Fruit fly (Drosophila melanogaster) whole organism, embryonic: ENCODE measurements around the gene CG33514.

Source experiments
- Aef1 ChIP-seq: fragments of 200-800 bp; sonication (Bioruptor generic); IDR thresholded peaks from 3 replicates; pipeline ENCODE4 v1.3.6; 2022; ENCODE audit warnings: missing biosample characterization, missing genetic modification characterization
- Atf-2 ChIP-seq: fragments of 200-800 bp; sonication (Bioruptor generic); optimal IDR thresholded peaks from 2 replicates; lab custom pipeline; 2016; ENCODE audit warnings: missing biosample characterization, missing genetic modification characterization
- Awh ChIP-seq: fragments of 200-800 bp; sonication (Bioruptor generic); IDR thresholded peaks from 2 replicates; pipeline ENCODE4, ENCODE4 v1.3.6; 2022; ENCODE audit warnings: missing biosample characterization, missing genetic modification characterization
- Bteb2 ChIP-seq: fragments of 200-800 bp; sonication (Bioruptor generic); optimal IDR thresholded peaks from 2 replicates; lab custom pipeline; 2016; ENCODE audit warnings: missing biosample characterization, missing genetic modification characterization
- CG11093 ChIP-seq: fragments of 200-800 bp; sonication (Bioruptor generic); IDR thresholded peaks from 3 replicates; pipeline ENCODE4 v1.3.6; 2022; ENCODE audit warnings: missing biosample characterization, missing genetic modification characterization
- CG11504 ChIP-seq: fragments of 200-800 bp; sonication (Bioruptor generic); optimal IDR thresholded peaks from 3 replicates; lab custom pipeline; 2019; ENCODE audit warnings: missing biosample characterization, mild to moderate bottlenecking, missing genetic modification characterization, moderate library complexity
- CG12155 ChIP-seq: fragments of 200-800 bp; sonication (Bioruptor generic); optimal IDR thresholded peaks from 3 replicates; lab custom pipeline; 2016; ENCODE audit warnings: missing biosample characterization, missing genetic modification characterization
- CG12769 ChIP-seq: fragments of 200-800 bp; sonication (Bioruptor generic); optimal IDR thresholded peaks from 2 replicates; lab custom pipeline; 2019; ENCODE audit warnings: missing biosample characterization, mild to moderate bottlenecking, missing genetic modification characterization, moderate library complexity
- CG13775 ChIP-seq: fragments of 200-800 bp; sonication (Bioruptor generic); optimal IDR thresholded peaks from 3 replicates; lab custom pipeline; 2017; ENCODE audit warnings: missing biosample characterization, mild to moderate bottlenecking, missing genetic modification characterization
- CG13894 ChIP-seq: fragments of 200-800 bp; sonication (Bioruptor generic); optimal IDR thresholded peaks from 3 replicates; lab custom pipeline; 2018; ENCODE audit warnings: missing biosample characterization, mild to moderate bottlenecking, missing genetic modification characterization, moderate library complexity
- CG14441 ChIP-seq: fragments of 200-800 bp; sonication (Bioruptor generic); IDR thresholded peaks from 2 replicates; pipeline ENCODE4 v1.3.6; 2022; ENCODE audit warnings: missing biosample characterization, missing genetic modification characterization
- CG15073 ChIP-seq: fragments of 200-800 bp; sonication (Bioruptor generic); optimal IDR thresholded peaks from 2 replicates; lab custom pipeline; 2016; ENCODE audit warnings: missing biosample characterization, missing genetic modification characterization
- CG15269 ChIP-seq: fragments of 200-800 bp; sonication (Bioruptor generic); optimal IDR thresholded peaks from 2 replicates; lab custom pipeline; 2018; ENCODE audit warnings: missing biosample characterization, mild to moderate bottlenecking, missing genetic modification characterization, moderate library complexity
- CG15514 ChIP-seq: fragments of 200-800 bp; sonication (Bioruptor generic); optimal IDR thresholded peaks from 3 replicates; lab custom pipeline; 2017; ENCODE audit warnings: missing biosample characterization, missing genetic modification characterization, mild to moderate bottlenecking, moderate library complexity, missing genetic modification reagents
- CG17612 ChIP-seq: fragments of 200-800 bp; sonication (Bioruptor generic); IDR thresholded peaks from 2 replicates; pipeline ENCODE4 v1.3.6; 2022; ENCODE audit warnings: missing biosample characterization, missing genetic modification characterization
- CG17912 ChIP-seq: fragments of 200-800 bp; sonication (Bioruptor generic); optimal IDR thresholded peaks from 2 replicates; lab custom pipeline; 2018; ENCODE audit warnings: missing biosample characterization, mild to moderate bottlenecking, missing genetic modification characterization
- CG18262 ChIP-seq: fragments of 200-800 bp; optimal IDR thresholded peaks from 3 replicates; lab custom pipeline; 2019; ENCODE audit warnings: missing biosample characterization, mild to moderate bottlenecking, missing genetic modification characterization, moderate library complexity
- CG2202 ChIP-seq: fragments of 200-800 bp; sonication (Bioruptor generic); optimal IDR thresholded peaks from 2 replicates; lab custom pipeline; 2018; ENCODE audit warnings: missing biosample characterization, mild to moderate bottlenecking, missing genetic modification characterization
- CG2889 ChIP-seq: fragments of 200-800 bp; sonication (Bioruptor generic); IDR thresholded peaks from 3 replicates; pipeline ENCODE4 v1.3.6; 2022; ENCODE audit warnings: missing biosample characterization, missing genetic modification characterization
- CG33213 ChIP-seq: fragments of 200-800 bp; sonication (Bioruptor generic); optimal IDR thresholded peaks from 3 replicates; lab custom pipeline; 2016; ENCODE audit warnings: missing biosample characterization, missing genetic modification characterization
- CG34376 ChIP-seq: fragments of 200-800 bp; sonication (Bioruptor generic); optimal IDR thresholded peaks from 2 replicates; lab custom pipeline; 2018; ENCODE audit warnings: missing biosample characterization, mild to moderate bottlenecking, missing genetic modification characterization
- CG34422 ChIP-seq: fragments of 200-800 bp; sonication (Bioruptor generic); IDR thresholded peaks from 3 replicates; pipeline ENCODE4 v1.3.6; 2022; ENCODE audit warnings: missing biosample characterization, missing genetic modification characterization
- CG4328 ChIP-seq: fragments of 200-800 bp; sonication (Bioruptor generic); optimal IDR thresholded peaks from 3 replicates; lab custom pipeline; 2017; ENCODE audit warnings: missing biosample characterization, missing genetic modification reagents, missing genetic modification characterization
- CG43689 ChIP-seq: fragments of 200-800 bp; sonication (Bioruptor generic); IDR thresholded peaks from 2 replicates; pipeline ENCODE4 v1.3.6; 2022; ENCODE audit warnings: missing biosample characterization, missing genetic modification characterization
- CG4707 ChIP-seq: fragments of 200-800 bp; sonication (Bioruptor generic); optimal IDR thresholded peaks from 2 replicates; lab custom pipeline; 2018; ENCODE audit warnings: missing biosample characterization, mild to moderate bottlenecking, missing genetic modification characterization, moderate library complexity
- CG6272 ChIP-seq: fragments of 200-800 bp; sonication (Bioruptor generic); IDR thresholded peaks from 2 replicates; pipeline ENCODE4 v1.3.6; 2022; ENCODE audit warnings: missing biosample characterization, missing genetic modification characterization
- CG7357 ChIP-seq: fragments of 200-800 bp; sonication (Bioruptor generic); IDR thresholded peaks from 3 replicates; pipeline ENCODE4 v1.3.6; 2022; ENCODE audit warnings: missing biosample characterization, missing genetic modification characterization
- CG7372 ChIP-seq: fragments of 200-800 bp; sonication (Bioruptor generic); IDR thresholded peaks from 2 replicates; pipeline ENCODE4 v1.3.6; 2022; ENCODE audit warnings: missing biosample characterization, missing genetic modification characterization
- Doc2 ChIP-seq: fragments of 200-800 bp; sonication (Bioruptor generic); IDR thresholded peaks from 2 replicates; pipeline ENCODE4 v1.3.6; 2022; ENCODE audit warnings: missing biosample characterization, missing genetic modification characterization
- E2f1 ChIP-seq: fragments of 200-800 bp; sonication (Bioruptor generic); IDR thresholded peaks from 2 replicates; pipeline ENCODE4 v1.3.6; 2022; ENCODE audit warnings: missing biosample characterization, missing genetic modification characterization
- Ets97D ChIP-seq: fragments of 200-800 bp; sonication (Bioruptor generic); optimal IDR thresholded peaks from 3 replicates; lab custom pipeline; 2016; ENCODE audit warnings: missing biosample characterization, missing genetic modification characterization
- Fer1 ChIP-seq: fragments of 200-800 bp; sonication (Bioruptor generic); optimal IDR thresholded peaks from 2 replicates; lab custom pipeline; 2017; ENCODE audit warnings: missing biosample characterization, mild to moderate bottlenecking, missing genetic modification characterization
- HmgZ ChIP-seq: fragments of 200-800 bp; sonication (Bioruptor generic); optimal IDR thresholded peaks from 2 replicates; lab custom pipeline; 2018; ENCODE audit warnings: missing biosample characterization, mild to moderate bottlenecking, missing genetic modification characterization
- NFAT ChIP-seq: fragments of 200-800 bp; sonication (Bioruptor generic); IDR thresholded peaks from 2 replicates; pipeline ENCODE4 v1.3.6; 2022; ENCODE audit warnings: missing biosample characterization, missing genetic modification characterization
- Ptx1 ChIP-seq: fragments of 200-800 bp; sonication (Bioruptor generic); IDR thresholded peaks from 2 replicates; pipeline ENCODE4 v1.3.6; 2022; ENCODE audit warnings: missing biosample characterization, missing genetic modification characterization
- Taf1 ChIP-seq: fragments of 200-800 bp; sonication (Bioruptor generic); IDR thresholded peaks from 2 replicates; pipeline ENCODE4 v1.3.6; 2022; ENCODE audit warnings: missing biosample characterization, missing genetic modification characterization
- YL-1 ChIP-seq: fragments of 200-800 bp; sonication (Bioruptor generic); optimal IDR thresholded peaks from 3 replicates; lab custom pipeline; 2017; ENCODE audit warnings: missing biosample characterization, mild to moderate bottlenecking, missing genetic modification characterization
- ase ChIP-seq: fragments of 200-800 bp; sonication (Bioruptor generic); IDR thresholded peaks from 3 replicates; pipeline ENCODE4 v1.3.6; 2022; ENCODE audit warnings: missing biosample characterization, missing genetic modification characterization
- bbx ChIP-seq: fragments of 200-800 bp; sonication (Bioruptor generic); IDR thresholded peaks from 2 replicates; pipeline ENCODE4 v1.3.6; 2022; ENCODE audit warnings: missing biosample characterization, missing genetic modification characterization; ENCODE audit not compliant: partially characterized antibody
- crp ChIP-seq, 2 experiments: fragments of 200-800 bp; sonication (Bioruptor generic); optimal IDR thresholded peaks; 2 replicates in 1 of 2; 3 replicates in 1 of 2; lab custom pipeline; 2017; ENCODE audit warnings: missing biosample characterization in 2 of 2, missing genetic modification characterization in 2 of 2, mild to moderate bottlenecking in 1 of 2, moderate library complexity in 1 of 2
- disco-r ChIP-seq: fragments of 200-800 bp; sonication (Bioruptor generic); optimal IDR thresholded peaks from 2 replicates; lab custom pipeline; 2016; ENCODE audit warnings: missing biosample characterization, missing genetic modification characterization
- dmrt11E ChIP-seq: fragments of 200-800 bp; sonication (Bioruptor generic); optimal IDR thresholded peaks from 3 replicates; lab custom pipeline; 2018; ENCODE audit warnings: missing biosample characterization, mild to moderate bottlenecking, missing genetic modification characterization, moderate library complexity
- dysf ChIP-seq: fragments of 200-800 bp; sonication (Bioruptor generic); IDR thresholded peaks from 3 replicates; pipeline ENCODE4 v1.3.6; 2022; ENCODE audit warnings: missing biosample characterization, missing genetic modification characterization
- eve ChIP-seq, 2 experiments: fragments of >200 bp; optimal IDR thresholded peaks; 2 replicates each; lab custom pipeline; 2017; ENCODE audit warnings: missing biosample characterization in 2 of 2, missing genetic modification characterization in 2 of 2
- gfzf ChIP-seq: fragments of 200-800 bp; sonication (Bioruptor generic); optimal IDR thresholded peaks from 2 replicates; lab custom pipeline; 2016; ENCODE audit warnings: missing biosample characterization, mild to moderate bottlenecking, missing genetic modification characterization, moderate library complexity
- hkb ChIP-seq, 2 experiments: fragments of 200-800 bp in 1 of 2; fragments of >200 bp in 1 of 2; sonication (Bioruptor generic) in 1 of 2; IDR thresholded peaks in 1 of 2; optimal IDR thresholded peaks in 1 of 2; 2 replicates each; pipeline versions ENCODE4 v1.3.6 to Lab custom; 2017 to 2022; ENCODE audit warnings: missing biosample characterization in 1 of 2, missing genetic modification characterization in 1 of 2
- nau ChIP-seq: fragments of 200-800 bp; sonication (Bioruptor generic); optimal IDR thresholded peaks from 3 replicates; lab custom pipeline; 2017; ENCODE audit warnings: missing biosample characterization, mild to moderate bottlenecking, missing genetic modification characterization, missing genetic modification reagents
- pnt ChIP-seq: fragments of 200-800 bp; sonication (Bioruptor generic); optimal IDR thresholded peaks from 3 replicates; lab custom pipeline; 2016; ENCODE audit warnings: missing biosample characterization, missing genetic modification characterization
- slp2 ChIP-seq: fragments of 200-800 bp; sonication (Bioruptor generic); optimal IDR thresholded peaks from 2 replicates; lab custom pipeline; 2016; ENCODE audit warnings: missing biosample characterization, missing genetic modification characterization
- trh ChIP-seq: fragments of 200-800 bp; sonication (Bioruptor generic); optimal IDR thresholded peaks from 2 replicates; lab custom pipeline; 2016; ENCODE audit warnings: missing biosample characterization, missing genetic modification characterization

The CG33514 gene

DNA sequence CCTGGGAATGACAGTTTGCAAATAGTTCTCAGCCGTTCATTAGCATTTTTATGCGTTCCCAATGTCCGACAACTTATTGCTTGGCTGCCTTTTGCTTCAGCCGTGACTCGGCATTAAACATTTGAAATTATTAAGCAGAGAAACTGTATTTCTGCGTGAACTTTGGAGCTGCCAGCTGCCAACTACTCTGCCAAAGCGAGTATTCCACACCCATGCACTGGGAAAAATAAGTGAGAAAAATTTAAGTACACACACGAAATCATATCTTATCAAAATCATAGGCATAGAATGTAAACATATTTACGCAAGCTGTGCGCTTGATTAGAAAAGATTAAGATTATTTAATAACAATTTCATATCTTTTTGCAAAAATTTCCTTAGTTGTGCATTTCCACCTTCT lies 47.7 kb downstream of the CG33514 start (continued):
- TF ChIP-seq CG13775 (GFP tag; lab: Kevin White, UChicago) (peak; percentile 34), CG15073 (no peak), CG11504 (tag; lab: Kevin White, UChicago) (peak; percentile 8), CG4707 (GFP tag; lab: Kevin White, UChicago) (no peak), CG34422 (peak; percentile 78; the same call in 2 of the 3 replicates), Atf-2 (peak; percentile 24), NFAT (GFP tag; lab: Robert Waterston, UW) (peak; percentile 70), CG2202 (tag; lab: Kevin White, UChicago) (no peak), gfzf (GFP tag; lab: Kevin White, UChicago) (no peak), dmrt11E (tag; lab: Kevin White, UChicago) (no peak), eve (GFP tag; optimal IDR thresholded peaks at IDR 0.05; lab: Kevin White, UChicago) (peak in 1 of 2 experiments; percentile 26), CG17612 (GFP tag; lab: Robert Waterston, UW) (peak; percentile 64; the same call in 1 of the 2 replicates), CG12155 (GFP tag; lab: Kevin White, UChicago) (peak; percentile 31), slp2 (GFP tag; lab: Kevin White, UChicago) (no peak), Aef1 (GFP tag; lab: Robert Waterston, UW) (peak; percentile 72), CG34376 (GFP tag; lab: Kevin White, UChicago) (peak; percentile 74), nau (GFP tag; lab: Kevin White, UChicago) (peak; percentile 27), CG14441 (GFP tag; lab: Robert Waterston, UW) (peak; percentile 74), dysf (GFP tag; lab: Robert Waterston, UW) (peak; percentile 79), CG6272 (GFP tag; lab: Robert Waterston, UW) (0 out of 2 replicates have a peak, but pooled peaks have one; percentile 39), CG33213 (GFP tag; lab: Kevin White, UChicago) (no peak), YL-1 (GFP tag; lab: Kevin White, UChicago) (no peak), CG43689 (GFP tag; lab: Robert Waterston, UW) (no peak), Awh (GFP tag; lab: Robert Waterston, UW) (0 out of 2 replicates have a peak, but pooled peaks have one; percentile 51), ase (peak; percentile 55; the same call in 1 of the 3 replicates), crp (GFP tag; optimal IDR thresholded peaks at IDR 0.05; lab: Kevin White, UChicago) (no peak), E2f1 (GFP tag; lab: Robert Waterston, UW) (peak; percentile 54; the same call in 1 of the 2 replicates), disco-r (peak; percentile 21), CG13894 (peak; percentile 48), CG11093 (GFP tag; lab: Robert Waterston, UW) (0 out of 3 replicates have a peak, but pooled peaks have one; percentile 30), Fer1 (GFP tag; lab: Kevin White, UChicago) (no peak), CG12769 (tag; lab: Kevin White, UChicago) (peak; percentile 74), CG2889 (GFP tag; lab: Robert Waterston, UW) (0 out of 3 replicates have a peak, but pooled peaks have one; percentile 37), Bteb2 (GFP tag; lab: Kevin White, UChicago) (peak; percentile 9), CG7372 (peak; percentile 59; the same call in 1 of the 2 replicates), Ets97D (GFP tag; lab: Kevin White, UChicago) (peak; percentile 11), CG4328 (GFP tag; lab: Kevin White, UChicago) (no peak), hkb (optimal IDR thresholded peaks at IDR 0.05; lab: Kevin White, UChicago) (no peak), hkb (GFP tag; IDR thresholded peaks at IDR 0.05; lab: Robert Waterston, UW) (peak; percentile 48), Doc2 (0 out of 2 replicates have a peak, but pooled peaks have one; percentile 55), HmgZ (tag; lab: Kevin White, UChicago) (no peak), CG7357 (GFP tag; lab: Robert Waterston, UW) (peak; percentile 65), Ptx1 (GFP tag; lab: Robert Waterston, UW) (peak; percentile 68), trh (GFP tag; lab: Kevin White, UChicago) (no peak), CG17912 (GFP tag; lab: Kevin White, UChicago) (no peak), CG15514 (GFP tag; lab: Kevin White, UChicago) (peak; percentile 39), bbx (GFP tag; lab: Robert Waterston, UW) (no peak), pnt (GFP tag; lab: Kevin White, UChicago) (peak; percentile 22), CG18262 (tag; lab: Kevin White, UChicago) (no peak), CG15269 (tag; lab: Kevin White, UChicago) (peak; percentile 40), Taf1 (GFP tag; lab: Robert Waterston, UW) (peak; percentile 49; the same call in 1 of the 2 replicates)
